Worm (Caenorhabditis elegans): ENCODE data around the gene F55B11.4.
"Not testable (repeated sequence)": the region's sequence is repeated elsewhere in the genome, so short reads cannot be mapped to it uniquely, and the experiment has no call there.

F55B11.4 gene

ce11 chrIV:14430853-14431252 lies at the start of gene F55B11.4:
Gene F55B11.4 (minus strand): TSS chrIV:14430920.
- TF ChIP-seq unc-62 (GFP tag; optimal IDR thresholded peaks at IDR 0.05), result no peak

- no peak for TF ChIP-seq unc-62 (GFP tag; optimal IDR thresholded peaks at IDR 0.05)
These were observed 38.3 kb upstream of the F55B11.4 start for ce11 chrIV:14469013-14469412.

ce11 chrIV:14466837-14467236 lies 36.1 kb upstream of the F55B11.4 start:
- TF ChIP-seq unc-62 (GFP tag; optimal IDR thresholded peaks at IDR 0.05), result no peak

- TF ChIP-seq unc-62 (GFP tag; optimal IDR thresholded peaks at IDR 0.05), result no peak
These were observed 35.3 kb upstream of the F55B11.4 start for ce11 chrIV:14466048-14466447.

- no peak for TF ChIP-seq unc-62 (GFP tag; optimal IDR thresholded peaks at IDR 0.05)
These were observed 33.4 kb upstream of the F55B11.4 start, which contains the start of gene dld-1 for ce11 chrIV:14464065-14464567. Gene dld-1 (plus strand): TSS chrIV:14464517.

- no peak for TF ChIP-seq unc-62 (GFP tag; optimal IDR thresholded peaks at IDR 0.05)
These were observed 25.9 kb upstream of the F55B11.4 start, which contains the start of gene nspg-9 for ce11 chrIV:14456667-14457066. Gene nspg-9 (plus strand): TSS chrIV:14456900.

ce11 chrIV:14445191-14445795 lies 14.6 kb upstream of the F55B11.4 start:
- no peak for TF ChIP-seq unc-62 (GFP tag; optimal IDR thresholded peaks at IDR 0.05)

ce11 chrIV:14444077-14444476 lies 13.4 kb upstream of the F55B11.4 start, which contains the start of gene tra-3:
Gene tra-3 (minus strand): TSS chrIV:14444183.
- TF ChIP-seq unc-62 (GFP tag; optimal IDR thresholded peaks at IDR 0.05), result no peak

- TF ChIP-seq unc-62 (GFP tag; optimal IDR thresholded peaks at IDR 0.05), result no peak
These were observed 6.7 kb upstream of the F55B11.4 start for ce11 chrIV:14437391-14437790.

- TF ChIP-seq unc-62 (GFP tag; optimal IDR thresholded peaks at IDR 0.05), result no peak
These were observed 5.2 kb upstream of the F55B11.4 start for ce11 chrIV:14435902-14436301.

- TF ChIP-seq unc-62 (GFP tag; optimal IDR thresholded peaks at IDR 0.05), result not testable (repeated sequence)
These were observed 3.3 kb downstream of the F55B11.4 start, which contains the start of gene F55B11.5 for ce11 chrIV:14427395-14427794. Gene F55B11.5 (plus strand): TSS chrIV:14427695.

- TF ChIP-seq unc-62 (GFP tag; optimal IDR thresholded peaks at IDR 0.05), result no peak
These were observed 6.3 kb downstream of the F55B11.4 start, which contains the start of gene F55B11.3 for ce11 chrIV:14424396-14424795. Gene F55B11.3 (plus strand): TSS chrIV:14424696.

- no peak for TF ChIP-seq unc-62 (GFP tag; optimal IDR thresholded peaks at IDR 0.05)
These were observed 7.5 kb downstream of the F55B11.4 start, which contains the start of gene F55B11.2 for ce11 chrIV:14423194-14423593. Gene F55B11.2 (minus strand): TSS chrIV:14423294.

- TF ChIP-seq unc-62 (GFP tag; optimal IDR thresholded peaks at IDR 0.05), result no peak
These were observed 8.8 kb downstream of the F55B11.4 start, which contains the start of gene F55B11.7 for ce11 chrIV:14421938-14422337. Gene F55B11.7 (minus strand): TSS chrIV:14422038.

ce11 chrIV:14417128-14417527 lies 13.6 kb downstream of the F55B11.4 start, which contains the start of gene F55B11.6:
Gene F55B11.6 (minus strand): TSS chrIV:14417228.
- TF ChIP-seq unc-62 (GFP tag; optimal IDR thresholded peaks at IDR 0.05), result no peak

- no peak for TF ChIP-seq unc-62 (GFP tag; optimal IDR thresholded peaks at IDR 0.05)
These were observed 16.5 kb downstream of the F55B11.4 start for ce11 chrIV:14414200-14414599.

- no peak for TF ChIP-seq unc-62 (GFP tag; optimal IDR thresholded peaks at IDR 0.05)
These were observed 17.3 kb downstream of the F55B11.4 start for ce11 chrIV:14413386-14413785.
